Fruit fly (Drosophila melanogaster) whole organism, embryonic: ENCODE results near the gene lilli.

ENCODE experiments used
- Bdp1 ChIP-seq: fragments of 200-800 bp; sonication (Bioruptor generic); optimal IDR thresholded peaks from 3 replicates; lab custom pipeline; 2016; ENCODE audit warnings: missing biosample characterization, missing genetic modification characterization
- CG10431 ChIP-seq: fragments of 200-800 bp; sonication (Bioruptor generic); optimal IDR thresholded peaks from 3 replicates; lab custom pipeline; 2018; ENCODE audit warnings: missing biosample characterization, mild to moderate bottlenecking, missing genetic modification characterization
- CG10979 ChIP-seq: fragments of 200-800 bp; sonication (Bioruptor generic); optimal IDR thresholded peaks from 2 replicates; lab custom pipeline; 2018; ENCODE audit warnings: missing biosample characterization, mild to moderate bottlenecking, missing genetic modification characterization, moderate library complexity
- CG12071 ChIP-seq: fragments of 200-800 bp; sonication (Bioruptor generic); optimal IDR thresholded peaks from 3 replicates; lab custom pipeline; 2018; ENCODE audit warnings: missing biosample characterization, mild to moderate bottlenecking, missing genetic modification characterization
- CG12104 ChIP-seq: fragments of 200-800 bp; sonication (Bioruptor generic); optimal IDR thresholded peaks from 3 replicates; lab custom pipeline; 2016; ENCODE audit warnings: missing biosample characterization, missing genetic modification characterization
- CG13123 ChIP-seq: fragments of 200-800 bp; sonication (Bioruptor generic); optimal IDR thresholded peaks from 2 replicates; lab custom pipeline; 2016; ENCODE audit warnings: missing biosample characterization, missing genetic modification characterization
- CG14710 ChIP-seq: fragments of 200-800 bp; sonication (Bioruptor generic); optimal IDR thresholded peaks from 3 replicates; lab custom pipeline; 2019; ENCODE audit warnings: missing biosample characterization, mild to moderate bottlenecking, missing genetic modification characterization, moderate library complexity
- CG17361 ChIP-seq: fragments of 200-800 bp; sonication (Bioruptor generic); IDR thresholded peaks from 3 replicates; pipeline ENCODE4 v1.3.6; 2022; ENCODE audit warnings: missing biosample characterization, missing genetic modification characterization
- CG18764 ChIP-seq: fragments of 200-800 bp; sonication (Bioruptor generic); optimal IDR thresholded peaks from 3 replicates; lab custom pipeline; 2016; ENCODE audit warnings: missing biosample characterization, missing genetic modification characterization
- CG2199 ChIP-seq: fragments of 200-800 bp; sonication (Bioruptor generic); IDR thresholded peaks from 3 replicates; pipeline ENCODE4 v1.3.6; 2022; ENCODE audit warnings: missing biosample characterization, missing genetic modification characterization
- CG31224 ChIP-seq: fragments of 200-800 bp; sonication (Bioruptor generic); IDR thresholded peaks from 2 replicates; pipeline ENCODE4 v1.3.6; 2022; ENCODE audit warnings: missing biosample characterization, missing genetic modification characterization
- CG33213 ChIP-seq: fragments of 200-800 bp; sonication (Bioruptor generic); optimal IDR thresholded peaks from 3 replicates; lab custom pipeline; 2016; ENCODE audit warnings: missing biosample characterization, missing genetic modification characterization
- CG3838 ChIP-seq: fragments of 200-800 bp; sonication (Bioruptor generic); optimal IDR thresholded peaks from 3 replicates; lab custom pipeline; 2016; ENCODE audit warnings: missing biosample characterization, missing genetic modification characterization
- CG4730 ChIP-seq: fragments of 200-800 bp; sonication (Bioruptor generic); IDR thresholded peaks from 2 replicates; pipeline ENCODE4 v1.3.6; 2022; ENCODE audit warnings: missing biosample characterization, missing genetic modification characterization
- CG6689 ChIP-seq: fragments of 200-800 bp; sonication (Bioruptor generic); IDR thresholded peaks from 2 replicates; pipeline ENCODE4 v1.3.6; 2022; ENCODE audit warnings: missing biosample characterization, missing genetic modification characterization
- CG6854 ChIP-seq: fragments of 200-800 bp; sonication (Bioruptor generic); optimal IDR thresholded peaks from 3 replicates; lab custom pipeline; 2017; ENCODE audit warnings: missing biosample characterization, mild to moderate bottlenecking, missing genetic modification characterization
- CG7271 ChIP-seq: fragments of 200-800 bp; sonication (Bioruptor generic); optimal IDR thresholded peaks from 2 replicates; lab custom pipeline; 2018; ENCODE audit warnings: missing biosample characterization, mild to moderate bottlenecking, missing genetic modification characterization, moderate library complexity
- CG8290 ChIP-seq, 3 experiments: fragments of 200-800 bp; sonication (Bioruptor generic); optimal IDR thresholded peaks; 2 replicates each; lab custom pipeline; 2016 to 2019; ENCODE audit warnings: missing biosample characterization in 3 of 3, missing genetic modification characterization in 3 of 3, mild to moderate bottlenecking in 2 of 3, moderate library complexity in 1 of 3
- CG9797 ChIP-seq: fragments of 200-800 bp; sonication (Bioruptor generic); optimal IDR thresholded peaks from 3 replicates; lab custom pipeline; 2018; ENCODE audit warnings: missing biosample characterization, mild to moderate bottlenecking, missing genetic modification characterization
- Dbx ChIP-seq: fragments of 200-800 bp; sonication (Bioruptor generic); IDR thresholded peaks from 3 replicates; pipeline ENCODE4 v1.3.6; 2022; ENCODE audit warnings: missing biosample characterization, missing genetic modification characterization
- Deaf1 ChIP-seq: fragments of 200-800 bp; optimal IDR thresholded peaks from 3 replicates; lab custom pipeline; 2019; ENCODE audit warnings: missing biosample characterization, mild to moderate bottlenecking, missing genetic modification characterization, moderate library complexity
- Dref ChIP-seq: fragments of 200-800 bp; sonication (Bioruptor generic); IDR thresholded peaks from 2 replicates; pipeline ENCODE4 v1.3.6; 2022; ENCODE audit warnings: missing biosample characterization, missing genetic modification characterization
- Eip74EF ChIP-seq, 2 experiments: fragments of 200-800 bp in 1 of 2; fragments of >200 bp in 1 of 2; sonication (Bioruptor generic) in 1 of 2; optimal IDR thresholded peaks; 2 replicates each; lab custom pipeline; 2017 to 2019; ENCODE audit warnings: missing biosample characterization in 2 of 2, missing genetic modification characterization in 2 of 2, mild to moderate bottlenecking in 1 of 2, moderate library complexity in 1 of 2
- Gsc ChIP-seq: fragments of 200-800 bp; sonication (Bioruptor generic); IDR thresholded peaks from 2 replicates; pipeline ENCODE4 v1.3.6; 2022; ENCODE audit warnings: missing biosample characterization, missing genetic modification characterization
- HLH3B ChIP-seq: fragments of 200-800 bp; sonication (Bioruptor generic); IDR thresholded peaks from 2 replicates; pipeline ENCODE4 v1.3.6; 2022; ENCODE audit warnings: missing biosample characterization, missing genetic modification characterization
- Mad ChIP-seq: fragments of 200-800 bp; sonication (Bioruptor generic); optimal IDR thresholded peaks from 2 replicates; lab custom pipeline; 2016; ENCODE audit warnings: missing biosample characterization, missing genetic modification characterization
- Med ChIP-seq: fragments of 200-800 bp; sonication (Bioruptor generic); peaks from one replicate; lab custom pipeline; 2016; ENCODE audit warnings: missing biosample characterization, missing genetic modification characterization, mild to moderate bottlenecking, inconsistent platforms, moderate library complexity
- Mrtf ChIP-seq: fragments of 200-800 bp; sonication (Bioruptor generic); IDR thresholded peaks from 3 replicates; pipeline ENCODE4 v1.3.6; 2022; ENCODE audit warnings: missing biosample characterization, missing genetic modification characterization
- NC2α ChIP-seq: fragments of 200-800 bp; sonication (Bioruptor generic); optimal IDR thresholded peaks from 2 replicates; lab custom pipeline; 2016; ENCODE audit warnings: missing biosample characterization, missing genetic modification characterization
- Nf-YA ChIP-seq: fragments of 200-800 bp; sonication (Bioruptor generic); IDR thresholded peaks from 2 replicates; pipeline ENCODE4 v1.3.6; 2022; ENCODE audit warnings: missing biosample characterization, missing genetic modification characterization
- Opbp ChIP-seq: fragments of 200-800 bp; sonication (Bioruptor generic); IDR thresholded peaks from 3 replicates; pipeline ENCODE4 v1.3.6; 2022; ENCODE audit warnings: missing biosample characterization, missing genetic modification characterization; ENCODE audit not compliant: partially characterized antibody
- Optix ChIP-seq: fragments of 200-800 bp; sonication (Bioruptor generic); IDR thresholded peaks from 3 replicates; pipeline ENCODE4 v1.3.6; 2022; ENCODE audit warnings: missing biosample characterization, missing genetic modification characterization
- Poxn ChIP-seq: fragments of 200-800 bp; sonication (Bioruptor generic); IDR thresholded peaks from 2 replicates; pipeline ENCODE4 v1.3.6; 2022; ENCODE audit warnings: missing biosample characterization, missing genetic modification characterization
- Taf1 ChIP-seq: fragments of 200-800 bp; sonication (Bioruptor generic); IDR thresholded peaks from 2 replicates; pipeline ENCODE4 v1.3.6; 2022; ENCODE audit warnings: missing biosample characterization, missing genetic modification characterization
- Vsx1 ChIP-seq: fragments of 200-800 bp; sonication (Bioruptor generic); optimal IDR thresholded peaks from 2 replicates; lab custom pipeline; 2017; ENCODE audit warnings: missing biosample characterization, mild to moderate bottlenecking, missing genetic modification characterization, missing genetic modification reagents
- ac ChIP-seq: fragments of 200-800 bp; sonication (Bioruptor generic); optimal IDR thresholded peaks from 3 replicates; lab custom pipeline; 2017; ENCODE audit warnings: missing biosample characterization, mild to moderate bottlenecking, missing genetic modification characterization
- bsh ChIP-seq, 2 experiments: fragments of 200-800 bp; sonication (Bioruptor generic); optimal IDR thresholded peaks; 2 replicates each; lab custom pipeline; 2017 to 2018; ENCODE audit warnings: mild to moderate bottlenecking in 2 of 2, missing biosample characterization in 2 of 2, missing genetic modification characterization in 2 of 2, moderate library complexity in 1 of 2
- cad ChIP-seq: fragments of >200 bp; optimal IDR thresholded peaks from 2 replicates; lab custom pipeline; 2017; ENCODE audit warnings: missing biosample characterization, missing genetic modification characterization
- cato ChIP-seq: fragments of 200-800 bp; sonication (Bioruptor generic); optimal IDR thresholded peaks from 2 replicates; lab custom pipeline; 2016; ENCODE audit warnings: missing biosample characterization, missing genetic modification characterization, borderline replicate concordance
- ewg ChIP-seq: fragments of 200-800 bp; sonication (Bioruptor generic); optimal IDR thresholded peaks from 3 replicates; lab custom pipeline; 2017; ENCODE audit warnings: mild to moderate bottlenecking, missing biosample characterization, missing genetic modification reagents, missing genetic modification characterization
- ftz-f1 ChIP-seq: fragments of 200-800 bp; sonication (Bioruptor generic); optimal IDR thresholded peaks from 2 replicates; lab custom pipeline; 2016; ENCODE audit warnings: missing biosample characterization, missing genetic modification characterization
- gce ChIP-seq: fragments of 200-800 bp; sonication (Bioruptor generic); IDR thresholded peaks from 3 replicates; pipeline ENCODE4 v1.3.6; 2022; ENCODE audit warnings: missing biosample characterization, missing genetic modification characterization
- ken ChIP-seq: fragments of 200-800 bp; sonication (Bioruptor generic); IDR thresholded peaks from 3 replicates; pipeline ENCODE4 v1.3.6; 2022; ENCODE audit warnings: missing biosample characterization, missing genetic modification characterization
- rib ChIP-seq: fragments of 200-800 bp; sonication (Bioruptor generic); IDR thresholded peaks from 2 replicates; pipeline ENCODE4 v1.3.6; 2022; ENCODE audit warnings: missing biosample characterization, missing genetic modification characterization
- run ChIP-seq: fragments of 200-800 bp; sonication (Bioruptor generic); optimal IDR thresholded peaks from 3 replicates; lab custom pipeline; 2018; ENCODE audit warnings: missing biosample characterization, mild to moderate bottlenecking, missing genetic modification characterization
- sima ChIP-seq: fragments of 200-800 bp; sonication (Bioruptor generic); optimal IDR thresholded peaks from 2 replicates; lab custom pipeline; 2016; ENCODE audit warnings: missing biosample characterization, missing genetic modification characterization
- tna ChIP-seq: fragments of 200-800 bp; sonication (Bioruptor generic); IDR thresholded peaks from 2 replicates; pipeline ENCODE4 v1.3.6; 2022; ENCODE audit warnings: missing biosample characterization, missing genetic modification characterization; ENCODE audit not compliant: partially characterized antibody
- trem ChIP-seq: fragments of 200-800 bp; optimal IDR thresholded peaks from 3 replicates; lab custom pipeline; 2019; ENCODE audit warnings: missing biosample characterization, mild to moderate bottlenecking, missing genetic modification characterization, moderate library complexity
- zf30C ChIP-seq: fragments of 200-800 bp; sonication (Bioruptor generic); optimal IDR thresholded peaks from 3 replicates; lab custom pipeline; 2018; ENCODE audit warnings: missing biosample characterization, mild to moderate bottlenecking, missing genetic modification characterization
- zfh2 ChIP-seq: fragments of 200-800 bp; sonication (Bioruptor generic); optimal IDR thresholded peaks from 2 replicates; lab custom pipeline; 2016; ENCODE audit warnings: missing biosample characterization, missing genetic modification characterization

lilli gene

dm6 chr2L:2874542-2875194 lies 11.1 kb upstream of the lilli start, which contains the start of gene CG8814 (continued):
- TF ChIP-seq Dbx (GFP tag; lab: Robert Waterston, UW) (peak; percentile 72; the same call in 2 of the 3 replicates), Optix (no peak), CG12104 (peak; percentile 68), Gsc (GFP tag; lab: Robert Waterston, UW) (no peak), CG14710 (tag; lab: Kevin White, UChicago) (peak; percentile 86), gce (no peak), Deaf1 (tag; lab: Kevin White, UChicago) (peak; percentile 57), CG31224 (GFP tag; lab: Robert Waterston, UW) (peak; percentile 85), CG7271 (tag; lab: Kevin White, UChicago) (no peak), Dref (GFP tag; lab: Robert Waterston, UW) (peak; percentile 76), cato (peak; percentile 48), Mad (GFP tag; lab: Kevin White, UChicago) (peak; percentile 39), CG17361 (GFP tag; lab: Robert Waterston, UW) (peak; percentile 89), CG10979 (tag; lab: Kevin White, UChicago) (peak; percentile 46), rib (GFP tag; lab: Robert Waterston, UW) (0 out of 2 replicates have a peak, but pooled peaks have one; percentile 7), CG2199 (GFP tag; lab: Robert Waterston, UW) (no peak), CG4730 (GFP tag; lab: Robert Waterston, UW) (peak; percentile 50), CG9797 (peak; percentile 67), cad (no peak), Nf-YA (GFP tag; lab: Robert Waterston, UW) (no peak), Mrtf (GFP tag; lab: Robert Waterston, UW) (0 out of 3 replicates have a peak, but pooled peaks have one; percentile 58), tna (peak; percentile 42), bsh (GFP tag; optimal IDR thresholded peaks at IDR 0.05; lab: Kevin White, UChicago) (peak; percentile 26 to 83), zfh2 (GFP tag; lab: Kevin White, UChicago) (peak; percentile 48), Opbp (GFP tag; lab: Robert Waterston, UW) (peak; percentile 69), zf30C (GFP tag; lab: Kevin White, UChicago) (no peak), CG12071 (GFP tag; lab: Kevin White, UChicago) (peak; percentile 34), ftz-f1 (GFP tag; lab: Kevin White, UChicago) (no peak), ewg (GFP tag; lab: Kevin White, UChicago) (peak; percentile 37), CG18764 (GFP tag; lab: Kevin White, UChicago) (peak; percentile 45), HLH3B (GFP tag; lab: Robert Waterston, UW) (peak; percentile 32; the same call in 1 of the 2 replicates), CG6689 (peak; percentile 74), Bdp1 (GFP tag; lab: Kevin White, UChicago) (no peak), Eip74EF (GFP tag; optimal IDR thresholded peaks at IDR 0.05; lab: Kevin White, UChicago) (no peak), Taf1 (no peak), trem (peak; percentile 66), CG13123 (GFP tag; lab: Kevin White, UChicago) (peak; percentile 37), Med (GFP tag; lab: Kevin White, UChicago) (peak; percentile 83), run (tag; lab: Kevin White, UChicago) (no peak), CG8290 (GFP tag; optimal IDR thresholded peaks at IDR 0.05; lab: Kevin White, UChicago) (peak; percentile 77), CG8290 (tag; optimal IDR thresholded peaks at IDR 0.05; lab: Kevin White, UChicago) (peak in 1 of 2 experiments; percentile 71), Vsx1 (GFP tag; lab: Kevin White, UChicago) (no peak), sima (no peak), Poxn (GFP tag; lab: Robert Waterston, UW) (no peak), ac (no peak), CG6854 (no peak), NC2α (GFP tag; lab: Kevin White, UChicago) (no peak), CG3838 (GFP tag; lab: Kevin White, UChicago) (no peak), CG10431 (GFP tag; lab: Kevin White, UChicago) (no peak), CG33213 (GFP tag; lab: Kevin White, UChicago) (no peak), ken (peak; percentile 61; the same call in 2 of the 3 replicates)
